Worm (Caenorhabditis elegans): ENCODE measurements around the gene gly-10.

The gly-10 gene

DNA sequence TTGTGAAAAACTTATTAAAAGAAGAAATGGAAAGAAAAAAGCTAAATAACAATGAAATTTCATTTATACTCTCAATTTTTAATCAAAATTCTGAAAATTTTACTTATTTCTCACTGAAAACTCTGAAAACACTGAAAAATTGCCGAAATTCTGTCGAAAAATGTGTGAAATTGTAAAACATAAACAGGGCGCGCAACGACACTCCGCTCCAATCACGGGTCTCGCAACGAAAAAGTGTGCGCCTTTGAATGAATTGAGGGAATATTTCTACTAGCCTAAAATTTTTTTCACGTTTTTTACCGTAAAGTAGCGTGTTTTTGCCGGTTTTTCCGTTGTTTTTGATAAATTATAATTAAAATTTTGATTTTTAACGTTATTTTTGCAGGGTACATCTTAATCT, 1.4 kb upstream of the gly-10 start, which contains the start of gene rpl-18:
rpl-18 (plus strand) TSS at position 386 of the 400 bp plus-strand sequence.
- TF ChIP-seq lin-13 (tag; optimal IDR thresholded peaks at IDR 0.05), result peak; percentile 76
- no peak for TF ChIP-seq elt-3 (tag; optimal IDR thresholded peaks at IDR 0.05)
- peak; percentile 23 for TF ChIP-seq mep-1 (tag; optimal IDR thresholded peaks at IDR 0.05)
- TF ChIP-seq ceh-39 (tag; optimal IDR thresholded peaks at IDR 0.05), result peak; percentile 41
- TF ChIP-seq lin-32 (GFP tag; optimal IDR thresholded peaks at IDR 0.05), result no peak
- TF ChIP-seq ces-1 (GFP tag; optimal IDR thresholded peaks at IDR 0.05), result peak; percentile 67
- no peak for TF ChIP-seq unc-62 (GFP tag; optimal IDR thresholded peaks at IDR 0.05)
- peak; percentile 17 for TF ChIP-seq hlh-1 (tag; optimal IDR thresholded peaks at IDR 0.05)
- peak; percentile 80 for TF ChIP-seq lsy-2 (tag; optimal IDR thresholded peaks at IDR 0.05)
- no peak for TF ChIP-seq nhr-12 (tag; optimal IDR thresholded peaks at IDR 0.05)
- TF ChIP-seq mab-5 (tag; optimal IDR thresholded peaks at IDR 0.05), result no peak
- TF ChIP-seq nhr-237 (tag; optimal IDR thresholded peaks at IDR 0.05), result peak; percentile 45
- no peak for TF ChIP-seq ham-2 (GFP tag; optimal IDR thresholded peaks at IDR 0.05)
- no peak for TF ChIP-seq elt-1 (tag; optimal IDR thresholded peaks at IDR 0.05; ENCODE audit: borderline replicate concordance, insufficient read depth)
- TF ChIP-seq snpc-4 (tag; optimal IDR thresholded peaks at IDR 0.05), result no peak
- peak; percentile 30 for TF ChIP-seq unc-120 (tag; optimal IDR thresholded peaks at IDR 0.05; ENCODE audit: poor library complexity, severe bottlenecking)
- peak; percentile 54 for TF ChIP-seq pha-4 (tag; optimal IDR thresholded peaks at IDR 0.05)

DNA sequence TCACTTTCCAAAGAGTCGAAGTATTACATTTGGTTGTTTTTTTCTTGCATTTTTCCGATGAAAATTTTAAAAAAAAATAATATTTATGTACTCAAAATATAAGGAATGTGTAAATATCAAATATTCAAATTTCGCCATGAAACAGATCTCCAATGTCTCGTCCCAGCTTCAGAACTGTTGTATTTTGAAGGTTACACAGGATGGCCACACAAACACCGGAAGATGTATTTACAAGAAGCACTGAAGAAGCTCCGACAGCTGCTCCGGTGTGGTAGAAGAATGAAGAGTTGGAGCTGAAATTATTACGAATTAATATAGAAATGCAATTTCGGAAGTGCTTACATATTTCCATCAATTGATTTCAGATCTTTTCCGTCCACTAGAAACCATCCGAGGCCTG, 3.4 kb downstream of the gly-10 start:
- TF ChIP-seq unc-120 (tag; optimal IDR thresholded peaks at IDR 0.05; ENCODE audit: poor library complexity, severe bottlenecking) (no peak), nhr-76 (tag; optimal IDR thresholded peaks at IDR 0.05) (no peak), mep-1 (tag; optimal IDR thresholded peaks at IDR 0.05) (no peak), ceh-43 (GFP tag; optimal IDR thresholded peaks at IDR 0.05) (no peak), elt-1 (tag; optimal IDR thresholded peaks at IDR 0.05; ENCODE audit: borderline replicate concordance, insufficient read depth) (no peak), ceh-39 (tag; optimal IDR thresholded peaks at IDR 0.05) (no peak)

DNA sequence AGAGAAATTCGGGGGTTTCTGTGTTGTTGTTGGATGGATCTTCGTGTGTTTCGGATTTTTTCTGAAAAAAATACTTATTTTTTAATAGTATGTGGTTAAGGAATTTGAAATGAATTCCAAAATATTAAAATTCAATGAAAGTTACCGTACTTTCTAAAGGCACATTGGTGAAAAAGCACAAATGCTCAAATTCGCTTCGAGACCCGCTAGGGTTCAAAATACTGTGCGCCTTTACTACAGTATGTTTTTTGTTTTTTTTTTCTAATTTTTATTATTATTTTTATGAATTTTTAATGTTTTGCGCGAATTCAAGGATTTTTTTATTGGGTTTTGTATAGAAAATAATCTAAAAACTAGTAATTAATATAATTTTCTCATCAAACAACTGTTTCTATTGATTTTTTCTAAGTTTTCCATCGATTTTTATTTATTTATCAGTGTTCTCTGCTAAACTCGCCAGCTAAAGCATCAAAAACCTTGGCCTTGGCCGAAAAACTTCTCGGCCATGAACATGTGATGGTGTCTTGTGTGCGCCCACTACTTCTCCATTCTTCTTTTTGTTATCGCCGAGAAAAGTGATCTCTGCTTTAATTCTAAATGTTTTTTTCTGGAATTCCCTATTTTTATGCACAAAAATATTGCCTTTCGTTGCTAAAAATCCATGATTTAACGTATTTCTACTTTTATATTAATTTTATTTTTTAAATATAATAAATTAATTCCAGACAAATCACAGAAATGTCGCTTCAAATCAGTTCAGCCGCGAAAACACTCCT, 4.5 kb downstream of the gly-10 start, which contains the start of gene iscu-1:
iscu-1 (plus strand) TSS at position 726 of the 776 bp plus-strand sequence.
- no peak for TF ChIP-seq mls-2 (tag; optimal IDR thresholded peaks at IDR 0.05)
- TF ChIP-seq sptf-1 (tag; optimal IDR thresholded peaks at IDR 0.05), result peak; percentile 24
- no peak for TF ChIP-seq unc-120 (tag; optimal IDR thresholded peaks at IDR 0.05; ENCODE audit: poor library complexity, severe bottlenecking)
- TF ChIP-seq elt-3 (tag; optimal IDR thresholded peaks at IDR 0.05), result no peak
- no peak for TF ChIP-seq nhr-76 (tag; optimal IDR thresholded peaks at IDR 0.05)
- peak; percentile 4 for TF ChIP-seq mep-1 (tag; optimal IDR thresholded peaks at IDR 0.05)
- no peak for TF ChIP-seq flh-1 (GFP tag; optimal IDR thresholded peaks at IDR 0.05)
- no peak for TF ChIP-seq M03D4.4 (tag; optimal IDR thresholded peaks at IDR 0.05)
- peak; percentile 9 for TF ChIP-seq ces-1 (GFP tag; optimal IDR thresholded peaks at IDR 0.05)
- TF ChIP-seq zip-8 (tag; optimal IDR thresholded peaks at IDR 0.05), result no peak
- TF ChIP-seq lsy-2 (tag; optimal IDR thresholded peaks at IDR 0.05), result no peak
- no peak for TF ChIP-seq ham-2 (GFP tag; optimal IDR thresholded peaks at IDR 0.05)

DNA sequence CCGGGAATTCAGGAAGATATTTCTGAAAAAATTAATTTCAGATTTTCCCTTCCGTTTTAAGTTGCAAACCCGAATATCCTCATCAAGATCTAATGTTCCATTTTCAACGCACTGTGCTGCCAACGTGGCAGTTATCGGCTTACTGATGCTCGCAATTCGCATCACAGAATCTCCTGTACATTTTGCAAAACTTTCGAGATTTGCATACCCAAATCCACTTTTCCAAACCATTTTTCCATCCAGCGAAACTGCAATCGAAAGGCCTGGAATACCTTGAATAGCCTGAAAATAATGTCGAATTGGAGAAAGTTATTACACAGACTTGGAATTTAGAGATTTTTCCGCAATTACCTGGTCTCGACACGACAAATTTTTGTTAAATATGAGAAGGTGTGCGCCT, 5.9 kb downstream of the gly-10 start:
- TF ChIP-seq hlh-1 (tag; optimal IDR thresholded peaks at IDR 0.05) (no peak), lsy-2 (tag; optimal IDR thresholded peaks at IDR 0.05) (no peak), cnd-1 (tag; optimal IDR thresholded peaks at IDR 0.05) (no peak), nhr-237 (tag; optimal IDR thresholded peaks at IDR 0.05) (no peak), zip-8 (tag; optimal IDR thresholded peaks at IDR 0.05) (no peak), nhr-28 (tag; optimal IDR thresholded peaks at IDR 0.05) (no peak), mab-5 (tag; optimal IDR thresholded peaks at IDR 0.05) (no peak), mep-1 (tag; optimal IDR thresholded peaks at IDR 0.05) (no peak), drap-1 (GFP tag; optimal IDR thresholded peaks at IDR 0.05) (no peak), unc-120 (tag; optimal IDR thresholded peaks at IDR 0.05; ENCODE audit: poor library complexity, severe bottlenecking) (no peak), sem-2 (GFP tag; optimal IDR thresholded peaks at IDR 0.05) (no peak), nhr-76 (tag; optimal IDR thresholded peaks at IDR 0.05) (no peak)

DNA sequence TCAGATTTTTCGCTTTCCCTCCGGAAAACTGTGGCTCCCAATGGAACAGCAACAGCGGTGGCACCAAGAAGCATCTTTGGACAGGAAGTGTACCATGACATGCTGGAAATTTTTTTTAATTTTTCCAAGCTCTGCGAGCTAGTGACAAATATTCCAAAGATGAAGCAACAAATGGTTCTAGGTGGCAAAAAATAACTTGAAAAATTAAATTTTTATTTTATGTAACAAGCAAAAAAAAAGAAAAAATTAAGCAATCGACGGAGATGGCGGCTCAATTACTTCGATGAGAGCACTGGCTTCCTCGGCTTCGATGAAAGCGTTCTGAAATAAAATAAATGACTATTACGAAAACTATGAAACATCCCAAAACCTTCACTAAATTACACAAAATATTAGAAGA, 6.6 kb downstream of the gly-10 start, which contains the start of gene lact-9:
lact-9 (minus strand) TSS at position 101 of the 400 bp plus-strand sequence.
- no peak for TF ChIP-seq hlh-1 (tag; optimal IDR thresholded peaks at IDR 0.05)
- TF ChIP-seq sptf-1 (tag; optimal IDR thresholded peaks at IDR 0.05), result no peak
- no peak for TF ChIP-seq nhr-12 (tag; optimal IDR thresholded peaks at IDR 0.05)
- no peak for TF ChIP-seq elt-1 (tag; optimal IDR thresholded peaks at IDR 0.05; ENCODE audit: borderline replicate concordance, insufficient read depth)
- no peak for TF ChIP-seq blmp-1 (tag; optimal IDR thresholded peaks at IDR 0.05)
- no peak for TF ChIP-seq ztf-11 (tag; optimal IDR thresholded peaks at IDR 0.05)
- no peak for TF ChIP-seq snpc-4 (tag; optimal IDR thresholded peaks at IDR 0.05)
- TF ChIP-seq pha-4 (tag; optimal IDR thresholded peaks at IDR 0.05), result no peak
- TF ChIP-seq unc-120 (tag; optimal IDR thresholded peaks at IDR 0.05; ENCODE audit: poor library complexity, severe bottlenecking), result no peak
- no peak for TF ChIP-seq ceh-39 (tag; optimal IDR thresholded peaks at IDR 0.05)
- TF ChIP-seq ceh-43 (GFP tag; optimal IDR thresholded peaks at IDR 0.05), result no peak
- TF ChIP-seq elt-3 (tag; optimal IDR thresholded peaks at IDR 0.05), result no peak
- no peak for TF ChIP-seq nhr-237 (tag; optimal IDR thresholded peaks at IDR 0.05)
